Fruit fly (Drosophila melanogaster): ENCODE data around the gene CG15741.

dm6 chrX:11884134-11884533 lies 46.3 kb upstream of the CG15741 start:
- TF ChIP-seq CG8478 (optimal IDR thresholded peaks at IDR 0.05) (no peak), pan (optimal IDR thresholded peaks at IDR 0.05) (no peak), Dll (optimal IDR thresholded peaks at IDR 0.05) (no peak), psq (optimal IDR thresholded peaks at IDR 0.05) (no peak), usp (GFP tag; optimal IDR thresholded peaks at IDR 0.05) (no peak)

Measured in whole organism.